Fruit fly (Drosophila melanogaster): ENCODE results near the gene CG1271.

DNA sequence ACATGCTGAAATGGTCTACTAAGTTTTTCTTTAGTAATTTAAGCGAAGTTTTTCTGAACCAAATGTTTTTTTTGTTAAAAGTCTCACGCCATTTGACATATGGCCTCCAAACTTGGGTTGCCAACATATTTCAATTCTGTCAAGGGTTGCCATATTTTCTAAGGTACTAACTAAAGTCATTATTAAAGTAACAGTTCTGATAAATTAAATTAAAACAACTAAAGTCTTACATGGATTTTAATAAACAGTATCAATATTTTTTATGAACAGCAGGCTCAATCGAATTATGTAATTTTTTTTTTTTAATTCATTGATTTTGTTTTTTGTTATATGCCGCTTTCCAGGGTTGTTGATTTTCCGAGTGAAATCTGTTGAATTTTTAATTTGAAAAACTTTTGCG lies 25.9 kb upstream of the CG1271 start, which contains the start of gene aly:
- TF ChIP-seq CTCF (optimal IDR thresholded peaks at IDR 0.05) = no peak
- no peak for TF ChIP-seq CG8478 (optimal IDR thresholded peaks at IDR 0.05)

All from S2 (cell line).